Fruit fly (Drosophila melanogaster) whole organism, adult: ENCODE data around the gene AOX4.

Experiments used
- Clk ChIP-seq: fragments of 200-800 bp; sonication (Bioruptor generic); optimal IDR thresholded peaks from 2 replicates; lab custom pipeline; 2017; ENCODE audit warnings: missing biosample characterization, missing genetic modification characterization
- kay ChIP-seq: fragments of 200-800 bp; sonication (Bioruptor generic); peaks from one replicate; lab custom pipeline; 2016; ENCODE audit warnings: missing biosample characterization, missing genetic modification characterization, borderline replicate concordance

Gene AOX4

DNA sequence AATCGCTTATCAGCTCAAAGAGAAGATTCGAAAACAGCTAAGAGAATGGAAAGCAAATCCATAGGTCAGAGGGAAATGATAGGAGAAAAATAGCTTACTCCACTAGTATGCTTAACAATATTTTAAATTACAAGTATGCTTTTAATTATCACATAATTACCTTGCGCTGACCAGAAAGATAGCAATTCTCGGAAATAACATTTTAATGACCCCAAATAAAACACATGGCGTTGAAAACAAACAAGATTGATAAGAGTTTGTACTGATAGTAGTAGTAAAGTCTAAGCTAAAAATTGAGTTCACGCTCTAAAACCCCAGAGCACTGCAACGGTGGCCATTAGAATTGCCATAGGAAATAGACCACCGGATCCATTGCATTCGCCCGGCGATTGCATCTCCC, 44.9 kb downstream of the AOX4 start:
- TF ChIP-seq Clk (GFP tag; lab: Kevin White, UChicago) (no peak), kay (peak; percentile 53)
